Worm (Caenorhabditis elegans) whole organism, early embryonic: ENCODE data around the gene lgc-50.

Experiments
- B0310.2 ChIP-seq: sonication (generic microtip); optimal IDR thresholded peaks from 2 replicates; lab custom pipeline; 2016; ENCODE audit warnings: mild to moderate bottlenecking, missing genetic modification characterization, missing compliant biosample characterization
- F13C5.2 ChIP-seq: sonication (generic microtip); optimal IDR thresholded peaks from 2 replicates; lab custom pipeline; 2017; ENCODE audit warnings: mild to moderate bottlenecking, missing genetic modification characterization, inconsistent platforms, missing compliant biosample characterization
- aly-1 ChIP-seq: sonication (generic microtip); optimal IDR thresholded peaks from 2 replicates; lab custom pipeline; 2016; ENCODE audit warnings: missing genetic modification characterization, missing compliant biosample characterization
- ama-1 ChIP-seq: fragments of 150-350 bp; optimal IDR thresholded peaks from 2 replicates; lab custom pipeline; 2014
- ceh-13 ChIP-seq: fragments of 200-800 bp; sonication (Bioruptor generic); optimal IDR thresholded peaks from 2 replicates; lab custom pipeline; 2018; ENCODE audit warnings: mild to moderate bottlenecking, missing genetic modification characterization, missing compliant biosample characterization
- ceh-36 ChIP-seq: sonication (generic microtip); optimal IDR thresholded peaks from 2 replicates; lab custom pipeline; 2016; ENCODE audit warnings: missing genetic modification characterization, inconsistent platforms, missing compliant biosample characterization
- ets-7 ChIP-seq: sonication (generic microtip); optimal IDR thresholded peaks from 2 replicates; lab custom pipeline; 2016; ENCODE audit warnings: missing genotype, missing genetic modification characterization, missing compliant biosample characterization
- flt-1 ChIP-seq: fragments of 200-800 bp; sonication (Bioruptor generic); IDR thresholded peaks from 2 replicates; pipeline ENCODE4 v1.3.6; 2022; ENCODE audit warnings: missing genetic modification characterization, missing compliant biosample characterization
- hmbx-1 ChIP-seq: sonication (generic microtip); optimal IDR thresholded peaks from 2 replicates; lab custom pipeline; 2016; ENCODE audit warnings: mild to moderate bottlenecking, missing genetic modification characterization, missing compliant biosample characterization
- hmg-4 ChIP-seq: fragments of 200-800 bp; sonication (Bioruptor generic); optimal IDR thresholded peaks from 2 replicates; lab custom pipeline; 2018; ENCODE audit warnings: mild to moderate bottlenecking, missing genetic modification characterization, missing compliant biosample characterization
- hnd-1 ChIP-seq: sonication (generic microtip); optimal IDR thresholded peaks from 2 replicates; lab custom pipeline; 2016; ENCODE audit warnings: missing genetic modification characterization, missing compliant biosample characterization
- pes-1 ChIP-seq: fragments of 200-800 bp; sonication (Bioruptor generic); IDR thresholded peaks from 2 replicates; pipeline ENCODE4 v1.3.6; 2022; ENCODE audit warnings: missing genetic modification reagents, missing genetic modification characterization, missing compliant biosample characterization
- scrt-1 ChIP-seq: fragments of 200-800 bp; sonication (Bioruptor generic); IDR thresholded peaks from 2 replicates; pipeline ENCODE4 v1.3.6; 2022; ENCODE audit warnings: missing genetic modification characterization, missing compliant biosample characterization
- sea-1 ChIP-seq: fragments of 200-800 bp; sonication (Bioruptor generic); conservative IDR thresholded peaks from 2 replicates; pipeline ENCODE4 v1.3.6; 2022; ENCODE audit warnings: missing genetic modification characterization, missing compliant biosample characterization
- tbx-11 ChIP-seq: fragments of 200-800 bp; sonication (Bioruptor generic); IDR thresholded peaks from 2 replicates; pipeline ENCODE4 v1.3.6; 2022; ENCODE audit warnings: missing genetic modification characterization, missing compliant biosample characterization
- tbx-37 ChIP-seq: fragments of 200-800 bp; sonication (Bioruptor generic); conservative IDR thresholded peaks from 2 replicates; pipeline ENCODE4 v1.3.6; 2022; ENCODE audit warnings: missing genetic modification reagents, missing genetic modification characterization, missing compliant biosample characterization
- tra-4 ChIP-seq: sonication (generic microtip); optimal IDR thresholded peaks from 2 replicates; lab custom pipeline; 2017; ENCODE audit warnings: missing genetic modification characterization, missing compliant biosample characterization

lgc-50 gene

DNA sequence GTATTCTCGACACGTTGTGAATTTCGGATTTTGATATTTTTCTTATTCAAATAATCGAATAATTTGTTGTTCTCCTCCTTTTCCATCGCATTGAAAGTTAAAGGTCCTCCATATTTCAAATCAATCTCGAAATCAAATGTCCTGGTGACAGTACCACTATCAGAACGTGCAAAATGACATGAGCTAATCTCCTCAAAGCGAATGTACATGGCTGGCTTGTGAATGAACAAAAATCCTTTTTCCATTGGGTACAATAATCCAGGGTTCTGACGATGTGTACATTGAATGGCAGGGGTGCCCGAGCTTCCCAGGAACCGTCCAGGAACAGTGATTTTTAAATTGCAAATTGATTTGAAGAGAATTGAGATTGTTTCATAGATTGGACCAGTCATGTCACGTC, 15.1 kb downstream of the lgc-50 start:
- TF ChIP-seq tra-4 (tag; lab: Kevin White, UChicago) (no peak), tbx-37 (GFP tag; lab: Robert Waterston, UW) (no peak), flt-1 (GFP tag; lab: Robert Waterston, UW) (no peak), aly-1 (tag; lab: Kevin White, UChicago) (no peak), hmbx-1 (tag; lab: Kevin White, UChicago) (no peak), scrt-1 (GFP tag; lab: Robert Waterston, UW) (no peak), ama-1 (lab: Kevin White, UChicago) (no peak), ceh-13 (GFP tag; lab: Kevin White, UChicago) (no peak), F13C5.2 (tag; lab: Kevin White, UChicago) (no peak), pes-1 (GFP tag; lab: Robert Waterston, UW) (no peak), hmg-4 (GFP tag; lab: Kevin White, UChicago) (no peak), hnd-1 (tag; lab: Kevin White, UChicago) (no peak), tbx-11 (GFP tag; lab: Robert Waterston, UW) (no peak), ceh-36 (no peak)

DNA sequence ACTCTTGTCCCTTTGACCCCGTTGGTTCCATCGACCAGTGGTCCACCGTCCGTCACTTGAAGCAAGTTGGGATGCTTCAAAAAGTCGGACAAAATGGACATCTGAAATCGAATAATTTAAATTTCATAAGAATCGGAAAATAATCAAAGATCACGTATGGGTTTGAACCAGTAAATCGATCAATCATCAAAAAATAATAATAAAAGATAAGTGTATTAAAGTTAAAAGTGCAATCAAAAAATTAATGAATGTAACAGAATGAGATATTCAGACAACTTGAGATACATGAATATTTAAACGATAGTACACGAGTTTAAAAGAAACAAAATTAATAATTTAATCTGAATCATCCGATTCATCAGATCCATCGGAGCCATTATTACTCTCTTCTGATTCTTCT, 16.3 kb downstream of the lgc-50 start, which contains the start of gene T20B12.7:
Gene T20B12.7 (minus strand): TSS at position 101 of the 400 bp plus-strand sequence.
- no peak for TF ChIP-seq tbx-37 (GFP tag; lab: Robert Waterston, UW)
- TF ChIP-seq B0310.2 (tag; lab: Kevin White, UChicago) = no peak
- TF ChIP-seq ceh-36 = no peak
- no peak for TF ChIP-seq scrt-1 (GFP tag; lab: Robert Waterston, UW)
- no peak for TF ChIP-seq hnd-1 (tag; lab: Kevin White, UChicago)
- no peak for TF ChIP-seq hmbx-1 (tag; lab: Kevin White, UChicago)
- no peak for TF ChIP-seq aly-1 (tag; lab: Kevin White, UChicago)
- TF ChIP-seq sea-1 = no peak
- no peak for TF ChIP-seq tbx-11 (GFP tag; lab: Robert Waterston, UW)
- no peak for TF ChIP-seq F13C5.2 (tag; lab: Kevin White, UChicago)
- TF ChIP-seq ets-7 (tag; lab: Kevin White, UChicago) = no peak
- TF ChIP-seq ceh-13 (GFP tag; lab: Kevin White, UChicago) = no peak
- TF ChIP-seq pes-1 (GFP tag; lab: Robert Waterston, UW) = no peak
- no peak for TF ChIP-seq tra-4 (tag; lab: Kevin White, UChicago)

DNA sequence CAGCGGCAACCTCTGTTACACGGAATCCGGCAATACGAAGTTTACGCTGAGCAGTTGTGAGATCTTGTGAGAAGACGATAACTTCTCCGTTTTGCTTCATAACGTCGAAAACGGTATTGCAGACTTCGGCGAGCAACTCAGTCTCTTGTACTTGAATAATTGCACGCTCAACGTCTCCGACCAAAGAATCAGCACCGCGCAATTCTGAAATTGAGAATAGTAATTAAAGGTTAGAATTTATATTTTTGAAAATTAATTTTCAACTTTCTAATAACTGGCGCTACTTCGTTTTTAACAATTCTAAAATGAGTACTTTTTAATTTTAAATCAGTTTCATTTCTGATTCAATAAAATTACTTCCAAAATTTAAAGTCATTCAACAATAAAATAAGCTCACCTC, 16.7 kb downstream of the lgc-50 start:
- TF ChIP-seq sea-1 = no peak
- TF ChIP-seq hmg-4 (GFP tag; lab: Kevin White, UChicago) = peak; percentile 15
- TF ChIP-seq hnd-1 (tag; lab: Kevin White, UChicago) = no peak

DNA sequence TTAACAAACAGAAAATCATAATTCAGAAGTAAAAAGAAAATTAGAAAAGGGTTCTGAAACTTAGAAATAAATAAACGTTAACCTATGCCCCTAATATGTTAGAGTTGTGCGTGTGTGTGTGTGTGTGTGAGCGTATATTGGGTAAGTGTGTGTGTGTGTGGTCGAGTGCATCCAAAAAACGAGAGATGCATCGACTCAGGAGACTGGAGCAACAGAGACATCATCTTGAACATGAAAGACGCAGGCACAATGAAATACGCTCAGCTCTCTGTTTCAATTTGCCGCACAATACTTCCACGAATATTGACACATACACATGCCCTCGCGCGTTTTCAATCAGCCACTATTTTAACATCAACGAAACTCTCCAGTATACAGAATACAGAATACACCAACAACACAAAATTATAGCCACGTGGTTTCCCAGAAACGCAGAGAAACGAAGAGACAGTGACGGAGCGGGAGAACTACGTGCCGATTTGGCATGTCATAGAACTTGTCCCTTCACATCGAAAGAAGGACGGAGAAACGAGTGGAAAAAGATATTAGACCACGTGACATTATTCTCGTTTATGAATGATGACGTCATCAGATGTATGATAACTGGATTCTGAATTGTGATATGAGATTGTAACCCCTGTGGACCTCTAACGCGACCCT, 19.0 kb downstream of the lgc-50 start:
- TF ChIP-seq ceh-36 = no peak
- peak; percentile 86 for TF ChIP-seq hmg-4 (GFP tag; lab: Kevin White, UChicago)
- no peak for TF ChIP-seq F13C5.2 (tag; lab: Kevin White, UChicago)
- no peak for TF ChIP-seq aly-1 (tag; lab: Kevin White, UChicago)

DNA sequence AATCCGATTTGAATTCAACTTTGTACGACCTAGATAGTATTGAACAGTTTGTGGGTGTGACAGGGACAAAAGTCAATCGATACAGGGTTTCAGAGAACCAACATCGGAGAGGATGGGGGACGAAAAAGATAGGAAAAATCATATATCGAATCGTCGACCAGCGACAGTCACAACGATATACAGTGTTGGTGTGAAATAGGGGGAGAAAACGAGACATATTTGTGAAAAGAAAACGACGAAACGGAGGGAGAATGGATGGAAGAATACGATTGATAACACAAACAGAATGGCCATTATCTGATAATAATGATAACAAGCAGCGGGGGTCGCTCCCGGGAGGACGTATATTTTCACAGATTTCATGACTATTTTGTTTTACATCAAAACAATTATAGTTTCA, 19.8 kb downstream of the lgc-50 start:
- TF ChIP-seq tra-4 (tag; lab: Kevin White, UChicago) (no peak), flt-1 (GFP tag; lab: Robert Waterston, UW) (no peak)

DNA sequence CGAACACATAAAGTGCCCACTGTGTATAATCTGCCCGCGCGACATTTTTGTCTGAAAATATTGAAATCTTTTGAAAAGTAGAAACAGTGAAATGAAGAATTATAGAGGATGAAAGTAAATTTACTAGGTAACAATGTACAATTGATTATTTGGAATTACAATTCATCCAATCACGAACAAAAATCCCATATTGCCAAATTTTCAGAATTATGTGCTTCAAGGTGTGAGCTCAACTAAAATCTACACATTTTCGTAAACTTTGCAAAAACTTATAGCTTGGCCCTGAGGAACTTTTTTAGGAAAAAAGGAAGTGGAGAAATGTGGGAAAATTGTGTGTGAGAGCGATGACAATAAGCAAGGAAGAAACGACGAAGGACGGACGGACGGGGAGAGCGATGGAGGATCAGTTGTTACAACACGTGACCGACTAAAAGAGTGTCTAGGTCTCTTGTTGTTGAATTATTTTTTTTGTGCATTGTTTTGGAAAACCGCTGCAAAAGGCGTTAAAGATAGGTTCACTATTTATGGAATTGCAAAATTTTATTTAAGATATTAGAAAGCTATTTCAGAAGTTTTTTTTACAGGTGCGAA, 20.5 kb downstream of the lgc-50 start, which contains the start of gene mml-1:
Gene mml-1 (minus strand): TSS at position 51 of the 591 bp plus-strand sequence.
- no peak for TF ChIP-seq ets-7 (tag; lab: Kevin White, UChicago)
- no peak for TF ChIP-seq tbx-11 (GFP tag; lab: Robert Waterston, UW)
- TF ChIP-seq ceh-36 = no peak
- no peak for TF ChIP-seq tbx-37 (GFP tag; lab: Robert Waterston, UW)
- TF ChIP-seq aly-1 (tag; lab: Kevin White, UChicago) = no peak
- no peak for TF ChIP-seq B0310.2 (tag; lab: Kevin White, UChicago)
- no peak for TF ChIP-seq pes-1 (GFP tag; lab: Robert Waterston, UW)
- TF ChIP-seq flt-1 (GFP tag; lab: Robert Waterston, UW) = no peak

DNA sequence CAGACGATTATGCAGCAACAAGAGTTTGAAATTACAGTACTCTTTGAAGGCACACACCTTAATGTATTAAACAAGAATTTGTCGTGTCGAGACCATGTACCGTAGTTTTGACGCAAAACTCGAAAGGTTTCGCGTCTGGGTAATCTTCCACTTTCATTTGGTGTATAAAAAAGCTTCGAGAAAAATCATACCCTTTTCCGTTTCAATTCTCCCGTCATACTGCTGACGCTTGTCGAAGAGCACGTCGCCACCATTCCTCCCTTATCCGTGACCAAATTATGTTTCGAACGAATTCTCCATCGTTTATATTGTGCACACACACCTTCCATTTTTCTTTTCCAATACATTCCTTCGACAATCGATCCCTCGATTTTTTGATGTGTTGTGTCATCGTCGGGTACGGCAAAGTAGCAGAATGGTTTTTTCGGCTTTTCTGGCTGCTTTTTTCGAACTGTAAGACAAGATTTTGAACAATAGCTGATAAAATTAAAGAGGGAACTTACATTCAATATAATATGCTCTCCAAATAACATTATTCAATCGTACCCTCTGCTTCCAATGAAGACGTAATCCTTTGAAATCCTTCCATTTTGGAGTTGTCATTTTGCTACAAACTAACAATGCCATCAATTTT, 21.3 kb downstream of the lgc-50 start:
- TF ChIP-seq aly-1 (tag; lab: Kevin White, UChicago) = no peak
- no peak for TF ChIP-seq ets-7 (tag; lab: Kevin White, UChicago)
- TF ChIP-seq hmg-4 (GFP tag; lab: Kevin White, UChicago) = no peak
- no peak for TF ChIP-seq tbx-37 (GFP tag; lab: Robert Waterston, UW)
- TF ChIP-seq tbx-11 (GFP tag; lab: Robert Waterston, UW) = no peak
- TF ChIP-seq F13C5.2 (tag; lab: Kevin White, UChicago) = no peak
- TF ChIP-seq sea-1 = no peak
- no peak for TF ChIP-seq ceh-36
- no peak for TF ChIP-seq tra-4 (tag; lab: Kevin White, UChicago)
- TF ChIP-seq B0310.2 (tag; lab: Kevin White, UChicago) = no peak
